Fruit fly (Drosophila melanogaster) whole organism, pupa: ENCODE measurements around the gene CG18641.
A peak's percentile ranks its signal among the peaks of the same experiment; 100 is the strongest.

Experiments used
- CG10348 ChIP-seq: fragments of 200-800 bp; sonication (Bioruptor generic); IDR thresholded peaks from 2 replicates; pipeline ENCODE4 v1.3.6; 2022; ENCODE audit warnings: missing biosample characterization, missing genetic modification characterization
- CG12605 ChIP-seq: fragments of 200-800 bp; sonication (Bioruptor generic); IDR thresholded peaks from 2 replicates; pipeline ENCODE4 v1.3.6; 2022; ENCODE audit warnings: missing biosample characterization, missing genetic modification characterization
- CG13204 ChIP-seq: fragments of 200-800 bp; sonication (Bioruptor generic); optimal IDR thresholded peaks from 2 replicates; lab custom pipeline; 2018; ENCODE audit warnings: missing biosample characterization, mild to moderate bottlenecking, missing genetic modification characterization, moderate library complexity
- CG14655 ChIP-seq: fragments of 200-800 bp; sonication (Bioruptor generic); optimal IDR thresholded peaks from 3 replicates; lab custom pipeline; 2017; ENCODE audit warnings: mild to moderate bottlenecking, missing biosample characterization, missing genetic modification reagents, missing genetic modification characterization
- CG15710 ChIP-seq: fragments of 200-800 bp; sonication (Bioruptor generic); optimal IDR thresholded peaks from 2 replicates; lab custom pipeline; 2018; ENCODE audit warnings: missing biosample characterization, mild to moderate bottlenecking, missing genetic modification characterization, moderate library complexity
- CG17806 ChIP-seq: fragments of 200-800 bp; sonication (Bioruptor generic); optimal IDR thresholded peaks from 2 replicates; lab custom pipeline; 2018; ENCODE audit warnings: missing biosample characterization, mild to moderate bottlenecking, missing genetic modification characterization, moderate library complexity
- CG32121 ChIP-seq: fragments of 200-800 bp; sonication (Bioruptor generic); IDR thresholded peaks from 2 replicates; pipeline ENCODE4 v1.3.6; 2022; ENCODE audit warnings: missing biosample characterization, missing genetic modification characterization
- CG34367 ChIP-seq: fragments of 200-800 bp; sonication (Bioruptor generic); optimal IDR thresholded peaks from 2 replicates; lab custom pipeline; 2018; ENCODE audit warnings: missing biosample characterization, mild to moderate bottlenecking, missing genetic modification characterization
- CG4496 ChIP-seq: fragments of 200-800 bp; sonication (Bioruptor generic); IDR thresholded peaks from 3 replicates; pipeline ENCODE4 v1.3.6; 2022; ENCODE audit warnings: missing biosample characterization, missing genetic modification characterization
- CG8159 ChIP-seq: fragments of 200-800 bp; sonication (Bioruptor generic); optimal IDR thresholded peaks from 3 replicates; lab custom pipeline; 2018; ENCODE audit warnings: missing biosample characterization, mild to moderate bottlenecking, missing genetic modification characterization, moderate library complexity
- CG8301 ChIP-seq: fragments of 200-800 bp; sonication (Bioruptor generic); optimal IDR thresholded peaks from 2 replicates; lab custom pipeline; 2018; ENCODE audit warnings: missing biosample characterization, mild to moderate bottlenecking, missing genetic modification characterization
- CG9948 ChIP-seq: fragments of 200-800 bp; sonication (Bioruptor generic); optimal IDR thresholded peaks from 2 replicates; lab custom pipeline; 2018; ENCODE audit warnings: missing biosample characterization, mild to moderate bottlenecking, missing genetic modification characterization, moderate library complexity
- D1 ChIP-seq: fragments of 200-800 bp; sonication (Bioruptor generic); optimal IDR thresholded peaks from 2 replicates; lab custom pipeline; 2018; ENCODE audit warnings: missing biosample characterization, mild to moderate bottlenecking, missing genetic modification characterization, moderate library complexity
- EcR ChIP-seq: fragments of 200-800 bp; sonication (Bioruptor generic); optimal IDR thresholded peaks from 3 replicates; lab custom pipeline; 2019; ENCODE audit warnings: missing biosample characterization, missing genetic modification characterization, mild to moderate bottlenecking, moderate library complexity, missing genetic modification reagents
- Ets98B ChIP-seq: fragments of 200-800 bp; sonication (Bioruptor generic); IDR thresholded peaks from 2 replicates; pipeline ENCODE4 v1.3.6; 2022; ENCODE audit warnings: missing biosample characterization, missing genetic modification characterization
- Pif1A ChIP-seq: fragments of 200-800 bp; sonication (Bioruptor generic); optimal IDR thresholded peaks from 3 replicates; lab custom pipeline; 2016; ENCODE audit warnings: missing biosample characterization, missing genetic modification characterization
- Pif1B ChIP-seq: fragments of 200-800 bp; sonication (Bioruptor generic); optimal IDR thresholded peaks from 3 replicates; lab custom pipeline; 2016; ENCODE audit warnings: missing biosample characterization, missing genetic modification characterization
- Snoo ChIP-seq: fragments of 200-800 bp; sonication (Bioruptor generic); optimal IDR thresholded peaks from 3 replicates; lab custom pipeline; 2017; ENCODE audit warnings: missing biosample characterization, mild to moderate bottlenecking, missing genetic modification characterization, inconsistent platforms
- fd96Ca ChIP-seq: fragments of 200-800 bp; sonication (Bioruptor generic); IDR thresholded peaks from 3 replicates; pipeline ENCODE4 v1.3.6; 2022; ENCODE audit warnings: missing biosample characterization, missing genetic modification characterization
- gl ChIP-seq: fragments of 200-800 bp; sonication (Bioruptor generic); optimal IDR thresholded peaks from 2 replicates; lab custom pipeline; 2018; ENCODE audit warnings: missing biosample characterization, mild to moderate bottlenecking, missing genetic modification characterization
- rn ChIP-seq: fragments of 200-800 bp; sonication (Bioruptor generic); IDR thresholded peaks from 2 replicates; pipeline ENCODE4 v1.3.6; 2022; ENCODE audit warnings: missing biosample characterization, missing genetic modification characterization

The CG18641 gene

DNA sequence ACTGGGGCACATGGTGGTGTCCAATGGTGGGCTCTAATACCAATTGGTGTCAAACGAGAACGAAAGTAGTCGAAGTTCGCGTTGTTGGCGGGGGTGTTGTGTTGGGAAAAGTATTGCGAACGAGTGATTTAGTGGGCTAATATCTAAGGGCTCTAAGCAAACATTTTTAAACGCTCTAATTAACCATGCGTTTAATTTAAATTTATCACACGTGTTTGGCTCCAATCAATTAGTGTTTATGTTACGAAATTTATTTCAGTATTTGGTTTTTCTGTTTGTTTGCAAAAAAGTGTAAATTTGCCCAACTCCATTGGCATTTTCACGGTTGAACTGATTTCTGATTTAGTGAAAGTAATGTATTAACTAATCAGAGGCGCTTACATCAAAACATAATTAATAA lies 4.8 kb upstream of the CG18641 start, which contains the start of gene CG34447:
CG34447 (minus strand) TSS at position 101 of the 400 bp plus-strand sequence.
- no peak for TF ChIP-seq CG9948 (tag; lab: Kevin White, UChicago)
- no peak for TF ChIP-seq fd96Ca (GFP tag; lab: Robert Waterston, UW)
- TF ChIP-seq CG4496: no peak

DNA sequence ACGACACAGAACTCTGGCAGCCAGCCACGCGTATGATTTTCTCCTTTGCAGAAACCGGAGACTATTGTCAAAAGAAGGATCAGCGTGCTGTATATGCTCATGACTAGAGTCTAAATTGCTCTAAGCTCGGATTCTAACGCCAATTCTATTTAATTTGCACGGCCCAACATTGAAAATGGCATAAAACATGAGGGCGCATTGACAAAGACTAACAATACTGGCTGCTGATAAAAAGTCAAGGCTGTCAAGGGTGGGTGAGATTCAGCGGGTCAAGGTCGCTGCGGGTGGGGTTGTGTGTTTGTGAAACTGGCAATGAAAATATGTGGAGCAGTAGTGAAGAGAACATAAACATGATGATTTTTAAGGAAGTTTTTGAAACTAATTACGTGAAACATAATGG lies 2.7 kb upstream of the CG18641 start, which contains the start of gene CG34448:
CG34448 (minus strand) TSS at position 101 of the 400 bp plus-strand sequence.
- TF ChIP-seq CG8159 (tag; lab: Kevin White, UChicago): no peak
- no peak for TF ChIP-seq CG15710 (tag; lab: Kevin White, UChicago)
- TF ChIP-seq CG34367: no peak
- TF ChIP-seq Snoo (tag; lab: Kevin White, UChicago): no peak
- no peak for TF ChIP-seq fd96Ca (GFP tag; lab: Robert Waterston, UW)
- TF ChIP-seq CG12605: no peak
- no peak for TF ChIP-seq D1 (tag; lab: Kevin White, UChicago)
- no peak for TF ChIP-seq rn
- TF ChIP-seq CG17806 (tag; lab: Kevin White, UChicago): no peak
- TF ChIP-seq CG9948 (tag; lab: Kevin White, UChicago): no peak
- no peak for TF ChIP-seq gl (tag; lab: Kevin White, UChicago)
- TF ChIP-seq CG8301: no peak
- TF ChIP-seq CG14655: no peak
- TF ChIP-seq, all 21 proteins: peak for 0

DNA sequence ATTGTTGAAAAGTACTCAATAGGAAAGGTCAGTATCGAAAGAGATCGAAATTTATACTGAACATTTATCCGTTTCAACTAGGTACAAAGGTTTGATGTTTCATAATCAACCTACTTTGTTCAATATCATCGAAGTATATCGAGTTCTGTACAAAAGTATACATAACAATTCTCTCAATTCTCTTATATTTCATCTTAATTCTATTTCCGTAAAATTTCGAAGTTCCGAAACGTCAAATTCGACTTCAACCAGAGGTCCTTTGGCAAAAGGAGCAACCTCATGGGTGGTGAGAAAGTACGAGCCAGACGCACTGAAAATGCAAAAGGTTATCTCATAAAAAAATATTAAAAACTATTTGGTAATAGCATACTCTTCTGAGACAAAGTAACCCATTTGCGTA lies 1.5 kb upstream of the CG18641 start, which contains the start of gene CG31948:
CG31948 (minus strand) TSS at position 101 of the 400 bp plus-strand sequence.
- TF ChIP-seq CG15710 (tag; lab: Kevin White, UChicago) (no peak), CG8301 (no peak), rn (no peak), D1 (tag; lab: Kevin White, UChicago) (no peak), gl (tag; lab: Kevin White, UChicago) (no peak), Ets98B (GFP tag; lab: Robert Waterston, UW) (no peak), CG12605 (no peak), EcR (GFP tag; lab: Kevin White, UChicago) (no peak), CG32121 (GFP tag; lab: Robert Waterston, UW) (no peak), CG10348 (GFP tag; lab: Robert Waterston, UW) (no peak)
- TF ChIP-seq, all 21 proteins: peak for 0

DNA sequence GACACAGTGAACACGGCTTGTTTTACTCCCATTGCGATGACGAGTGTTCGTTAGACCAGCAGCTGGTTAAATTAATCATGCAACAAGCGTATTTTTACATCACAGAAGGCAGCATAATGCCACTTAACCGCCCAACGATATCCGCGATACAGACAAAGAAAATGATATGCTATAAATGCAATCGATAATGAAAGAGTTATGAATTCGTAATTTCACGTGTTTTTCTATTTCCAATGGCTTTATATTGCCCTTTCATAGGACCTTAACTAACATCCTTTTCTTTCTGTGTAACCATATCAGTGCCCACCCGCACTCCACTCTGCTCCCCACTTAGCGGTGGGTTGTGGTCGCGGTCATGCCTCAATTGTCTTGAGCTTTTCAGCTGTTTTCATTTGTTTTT lies 2.0 kb downstream of the CG18641 start:
- TF ChIP-seq gl (tag; lab: Kevin White, UChicago): no peak
- TF ChIP-seq CG8159 (tag; lab: Kevin White, UChicago): no peak
- peak; percentile 53 for TF ChIP-seq CG14655
- TF ChIP-seq fd96Ca (GFP tag; lab: Robert Waterston, UW): peak; percentile 80; the same call in 2 of the 3 replicates
- TF ChIP-seq Snoo (tag; lab: Kevin White, UChicago): no peak
- no peak for TF ChIP-seq CG15710 (tag; lab: Kevin White, UChicago)
- TF ChIP-seq rn: peak; percentile 69
- TF ChIP-seq CG32121 (GFP tag; lab: Robert Waterston, UW): peak; percentile 83
- TF ChIP-seq EcR (GFP tag; lab: Kevin White, UChicago): no peak
- no peak for TF ChIP-seq CG8301
- peak; percentile 17 for TF ChIP-seq Pif1A (GFP tag; lab: Kevin White, UChicago)
- TF ChIP-seq CG12605: peak; percentile 40; the same call in 1 of the 2 replicates
- TF ChIP-seq Pif1B: no peak
- peak; percentile 68 for TF ChIP-seq Ets98B (GFP tag; lab: Robert Waterston, UW)
- no peak for TF ChIP-seq CG10348 (GFP tag; lab: Robert Waterston, UW)
- peak; percentile 79 for TF ChIP-seq CG4496
- no peak for TF ChIP-seq CG34367
- TF ChIP-seq, all 21 proteins: peak for 8

DNA sequence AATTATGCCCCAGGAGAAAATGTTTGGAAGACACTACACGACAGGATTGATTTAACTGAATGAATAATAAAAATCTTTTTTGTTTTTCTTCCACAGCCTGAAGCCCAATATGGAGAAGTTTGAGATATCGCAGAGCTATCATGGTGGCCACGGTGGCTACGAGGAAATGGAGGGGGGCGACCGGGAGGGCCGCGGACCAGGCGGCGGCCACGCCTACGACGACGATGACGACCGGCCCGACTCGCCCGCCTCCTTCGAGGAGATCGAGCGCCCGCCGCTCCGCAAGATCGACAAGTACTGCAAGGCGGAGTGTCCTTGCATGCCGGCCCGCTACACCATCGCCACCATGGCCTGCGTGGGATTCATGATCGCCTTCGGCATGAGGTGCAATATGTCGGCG lies 10.5 kb downstream of the CG18641 start:
- TF ChIP-seq CG15710 (tag; lab: Kevin White, UChicago) (no peak), Ets98B (GFP tag; lab: Robert Waterston, UW) (no peak), D1 (tag; lab: Kevin White, UChicago) (no peak)

DNA sequence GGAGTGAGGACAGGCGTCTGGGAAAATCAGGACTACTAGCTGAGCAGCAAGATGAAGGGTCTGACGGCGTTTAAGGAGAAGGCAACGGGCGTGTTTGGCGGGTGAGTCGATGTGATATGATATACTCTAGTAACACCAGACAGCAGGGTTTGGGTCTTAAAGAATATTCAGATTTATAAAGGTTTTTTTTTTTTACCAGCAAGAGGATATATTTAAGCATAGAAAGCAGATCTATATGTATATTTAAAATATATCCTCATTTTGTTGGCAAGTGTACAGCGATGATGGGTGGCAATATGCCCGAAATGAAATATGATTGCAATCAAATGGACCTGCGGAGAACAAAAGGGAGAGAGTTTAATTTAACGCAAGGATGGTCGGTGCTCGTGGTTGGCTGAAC lies 12.9 kb downstream of the CG18641 start:
- no peak for TF ChIP-seq CG14655
- TF ChIP-seq EcR (GFP tag; lab: Kevin White, UChicago): no peak

DNA sequence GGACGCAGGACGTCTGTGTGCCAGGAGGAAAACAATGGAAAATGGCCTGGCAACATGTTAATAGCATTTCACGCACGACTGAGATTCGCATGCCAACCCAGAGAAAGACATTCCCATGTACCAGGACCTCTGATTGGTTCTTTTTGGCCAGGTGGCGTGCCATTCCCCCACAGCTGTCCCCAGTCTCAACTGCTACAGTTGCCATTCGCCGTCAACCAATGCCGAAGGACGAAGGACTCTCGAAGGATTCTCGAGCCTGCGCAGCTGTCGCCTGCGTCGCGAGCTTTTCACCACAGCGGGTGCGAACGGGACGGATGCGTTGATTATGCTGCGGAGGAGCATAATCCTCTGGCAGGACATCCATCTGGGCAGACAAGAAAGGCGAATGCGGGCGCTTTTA lies 15.2 kb downstream of the CG18641 start, which contains the start of gene VGlut:
VGlut (plus strand) TSS at position 399 of the 400 bp plus-strand sequence.
- no peak for TF ChIP-seq CG8159 (tag; lab: Kevin White, UChicago)
- no peak for TF ChIP-seq D1 (tag; lab: Kevin White, UChicago)
- TF ChIP-seq CG13204 (GFP tag; lab: Kevin White, UChicago): no peak

DNA sequence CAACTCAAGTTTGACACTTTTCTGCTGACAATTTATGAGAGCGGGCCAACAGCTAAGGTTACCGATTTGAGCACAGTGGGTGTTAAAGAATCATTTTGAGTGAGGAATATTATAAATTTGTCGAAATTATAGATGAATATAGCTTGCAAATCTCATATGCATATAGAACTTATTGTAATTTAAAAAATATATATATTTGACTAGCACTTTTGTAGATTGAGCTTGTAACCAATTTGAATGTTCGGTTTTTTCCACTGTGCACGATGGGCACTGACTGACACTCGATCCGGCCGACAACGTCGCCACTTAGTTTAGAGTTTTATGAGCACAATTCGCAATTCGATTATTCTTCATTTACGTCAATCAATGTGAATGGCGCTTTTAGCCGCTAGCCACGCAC lies 16.7 kb downstream of the CG18641 start:
- TF ChIP-seq CG13204 (GFP tag; lab: Kevin White, UChicago) (no peak), gl (tag; lab: Kevin White, UChicago) (no peak), D1 (tag; lab: Kevin White, UChicago) (no peak), CG4496 (no peak), CG32121 (GFP tag; lab: Robert Waterston, UW) (no peak), Pif1B (no peak)
